Fruit fly (Drosophila melanogaster) whole organism, embryonic: ENCODE measurements around the gene Bace.

ENCODE experiments used
- Abd-B ChIP-seq: fragments of 200-800 bp; sonication (Bioruptor generic); optimal IDR thresholded peaks from 2 replicates; lab custom pipeline; 2018; ENCODE audit warnings: missing biosample characterization, mild to moderate bottlenecking, missing genetic modification characterization, moderate library complexity
- Aef1 ChIP-seq: fragments of 200-800 bp; sonication (Bioruptor generic); IDR thresholded peaks from 3 replicates; pipeline ENCODE4 v1.3.6; 2022; ENCODE audit warnings: missing biosample characterization, missing genetic modification characterization
- CG10274 ChIP-seq: fragments of 200-800 bp; sonication (Bioruptor generic); optimal IDR thresholded peaks from 3 replicates; lab custom pipeline; 2017; ENCODE audit warnings: missing biosample characterization, mild to moderate bottlenecking, missing genetic modification characterization
- CG10321 ChIP-seq: fragments of 200-800 bp; sonication (Bioruptor generic); IDR thresholded peaks from 2 replicates; pipeline ENCODE4 v1.3.6; 2022; ENCODE audit warnings: missing biosample characterization, missing genetic modification characterization
- CG10959 ChIP-seq: fragments of 200-800 bp; sonication (Bioruptor generic); IDR thresholded peaks from 2 replicates; pipeline ENCODE4 v1.3.6; 2022; ENCODE audit warnings: missing biosample characterization, missing genetic modification characterization
- CG12071 ChIP-seq: fragments of 200-800 bp; sonication (Bioruptor generic); optimal IDR thresholded peaks from 3 replicates; lab custom pipeline; 2018; ENCODE audit warnings: missing biosample characterization, mild to moderate bottlenecking, missing genetic modification characterization
- CG1233 ChIP-seq: fragments of 200-800 bp; sonication (Bioruptor generic); optimal IDR thresholded peaks from 4 replicates; lab custom pipeline; 2018; ENCODE audit warnings: missing biosample characterization, mild to moderate bottlenecking, missing genetic modification characterization
- CG12659 ChIP-seq: fragments of 200-800 bp; sonication (Bioruptor generic); optimal IDR thresholded peaks from 3 replicates; lab custom pipeline; 2017; ENCODE audit warnings: mild to moderate bottlenecking, missing biosample characterization, missing genetic modification reagents, missing genetic modification characterization
- CG15011 ChIP-seq: fragments of 200-800 bp; sonication (Bioruptor generic); optimal IDR thresholded peaks from 3 replicates; lab custom pipeline; 2018; ENCODE audit warnings: missing biosample characterization, mild to moderate bottlenecking, missing genetic modification characterization
- CG1529 ChIP-seq: fragments of 200-800 bp; sonication (Bioruptor generic); optimal IDR thresholded peaks from 3 replicates; lab custom pipeline; 2018; ENCODE audit warnings: missing biosample characterization, missing genetic modification characterization
- CG15601 ChIP-seq: fragments of 200-800 bp; sonication (Bioruptor generic); optimal IDR thresholded peaks from 3 replicates; lab custom pipeline; 2019; ENCODE audit warnings: missing biosample characterization, mild to moderate bottlenecking, missing genetic modification characterization, moderate library complexity
- CG3281 ChIP-seq: fragments of 200-800 bp; sonication (Bioruptor generic); optimal IDR thresholded peaks from 3 replicates; lab custom pipeline; 2017; ENCODE audit warnings: missing biosample characterization, mild to moderate bottlenecking, missing genetic modification characterization
- CG34422 ChIP-seq: fragments of 200-800 bp; sonication (Bioruptor generic); IDR thresholded peaks from 3 replicates; pipeline ENCODE4 v1.3.6; 2022; ENCODE audit warnings: missing biosample characterization, missing genetic modification characterization
- CG3838 ChIP-seq: fragments of 200-800 bp; sonication (Bioruptor generic); optimal IDR thresholded peaks from 3 replicates; lab custom pipeline; 2016; ENCODE audit warnings: missing biosample characterization, missing genetic modification characterization
- CG6272 ChIP-seq: fragments of 200-800 bp; sonication (Bioruptor generic); IDR thresholded peaks from 2 replicates; pipeline ENCODE4 v1.3.6; 2022; ENCODE audit warnings: missing biosample characterization, missing genetic modification characterization
- CG7928 ChIP-seq: fragments of 200-800 bp; sonication (Bioruptor generic); optimal IDR thresholded peaks from 2 replicates; lab custom pipeline; 2017; ENCODE audit warnings: missing biosample characterization, mild to moderate bottlenecking, missing genetic modification characterization
- CG9609 ChIP-seq: fragments of 200-800 bp; sonication (Bioruptor generic); optimal IDR thresholded peaks from 3 replicates; lab custom pipeline; 2016; ENCODE audit warnings: missing biosample characterization, missing genetic modification characterization
- CHES-1-like ChIP-seq: fragments of 200-800 bp; sonication (Bioruptor generic); optimal IDR thresholded peaks from 2 replicates; lab custom pipeline; 2016; ENCODE audit warnings: missing biosample characterization, missing genetic modification characterization
- CTCF ChIP-seq: fragments of 200-800 bp; sonication (Bioruptor generic); optimal IDR thresholded peaks from 2 replicates; lab custom pipeline; 2017; ENCODE audit warnings: missing biosample characterization, mild to moderate bottlenecking, missing genetic modification characterization, moderate library complexity
- Camta ChIP-seq: fragments of 200-800 bp; sonication (Bioruptor generic); optimal IDR thresholded peaks from 2 replicates; lab custom pipeline; 2016; ENCODE audit warnings: missing biosample characterization, missing genetic modification characterization
- CkIIα-i1 ChIP-seq: fragments of 200-800 bp; sonication (Bioruptor generic); IDR thresholded peaks from 2 replicates; pipeline ENCODE4 v1.3.6; 2022; ENCODE audit warnings: missing biosample characterization, missing genetic modification characterization
- E2f1 ChIP-seq: fragments of 200-800 bp; sonication (Bioruptor generic); IDR thresholded peaks from 2 replicates; pipeline ENCODE4 v1.3.6; 2022; ENCODE audit warnings: missing biosample characterization, missing genetic modification characterization
- ERR ChIP-seq: fragments of 200-800 bp; sonication (Bioruptor generic); optimal IDR thresholded peaks from 2 replicates; lab custom pipeline; 2016; ENCODE audit warnings: missing biosample characterization, missing genetic modification characterization
- Fer1 ChIP-seq: fragments of 200-800 bp; sonication (Bioruptor generic); optimal IDR thresholded peaks from 2 replicates; lab custom pipeline; 2017; ENCODE audit warnings: missing biosample characterization, mild to moderate bottlenecking, missing genetic modification characterization
- Hand ChIP-seq: fragments of 200-800 bp; sonication (Bioruptor generic); optimal IDR thresholded peaks from 2 replicates; lab custom pipeline; 2017; ENCODE audit warnings: mild to moderate bottlenecking, missing biosample characterization, missing genetic modification reagents, missing genetic modification characterization
- Mad ChIP-seq: fragments of 200-800 bp; sonication (Bioruptor generic); optimal IDR thresholded peaks from 2 replicates; lab custom pipeline; 2016; ENCODE audit warnings: missing biosample characterization, missing genetic modification characterization
- Max ChIP-seq: fragments of 200-800 bp; sonication (Bioruptor generic); optimal IDR thresholded peaks from 2 replicates; lab custom pipeline; 2016; ENCODE audit warnings: missing biosample characterization, mild to moderate bottlenecking, missing genetic modification characterization
- Oaz ChIP-seq: fragments of 200-800 bp; sonication (Bioruptor generic); IDR thresholded peaks from 2 replicates; pipeline ENCODE4 v1.3.6; 2022; ENCODE audit warnings: missing biosample characterization, missing genetic modification characterization
- Poxn ChIP-seq: fragments of 200-800 bp; sonication (Bioruptor generic); IDR thresholded peaks from 2 replicates; pipeline ENCODE4 v1.3.6; 2022; ENCODE audit warnings: missing biosample characterization, missing genetic modification characterization
- Rx ChIP-seq: fragments of 200-800 bp; sonication (Bioruptor generic); IDR thresholded peaks from 2 replicates; pipeline ENCODE4 v1.3.6; 2022; ENCODE audit warnings: missing biosample characterization, missing genetic modification characterization
- Sin3A ChIP-seq: fragments of >200 bp; optimal IDR thresholded peaks from 2 replicates; lab custom pipeline; 2018
- Sry-δ ChIP-seq: fragments of 200-800 bp; sonication (Bioruptor generic); optimal IDR thresholded peaks from 2 replicates; lab custom pipeline; 2016; ENCODE audit warnings: missing biosample characterization, missing genetic modification characterization
- TFAM ChIP-seq: fragments of 200-800 bp; sonication (Bioruptor generic); optimal IDR thresholded peaks from 2 replicates; lab custom pipeline; 2017; ENCODE audit warnings: missing biosample characterization, missing genetic modification characterization, inconsistent platforms
- bigmax ChIP-seq: fragments of 200-800 bp; sonication (Bioruptor generic); optimal IDR thresholded peaks from 2 replicates; lab custom pipeline; 2018; ENCODE audit warnings: missing biosample characterization, mild to moderate bottlenecking, missing genetic modification characterization
- cato ChIP-seq: fragments of 200-800 bp; sonication (Bioruptor generic); optimal IDR thresholded peaks from 2 replicates; lab custom pipeline; 2016; ENCODE audit warnings: missing biosample characterization, missing genetic modification characterization, borderline replicate concordance
- cg ChIP-seq: fragments of 200-800 bp; sonication (Bioruptor generic); optimal IDR thresholded peaks from 3 replicates; lab custom pipeline; 2019; ENCODE audit warnings: missing biosample characterization, mild to moderate bottlenecking, missing genetic modification characterization, moderate library complexity
- eyg ChIP-seq: fragments of 200-800 bp; sonication (Bioruptor generic); optimal IDR thresholded peaks from 3 replicates; lab custom pipeline; 2016; ENCODE audit warnings: missing biosample characterization, missing genetic modification characterization
- ham ChIP-seq: fragments of 200-800 bp; sonication (Bioruptor generic); IDR thresholded peaks from 2 replicates; pipeline ENCODE4 v1.3.6; 2022; ENCODE audit warnings: missing biosample characterization, missing genetic modification characterization
- kah ChIP-seq: fragments of 200-800 bp; sonication (Bioruptor generic); optimal IDR thresholded peaks from 2 replicates; lab custom pipeline; 2018; ENCODE audit warnings: missing biosample characterization, mild to moderate bottlenecking, missing genetic modification characterization
- lmd ChIP-seq: fragments of 200-800 bp; sonication (Bioruptor generic); IDR thresholded peaks from 2 replicates; pipeline ENCODE4 v1.3.6; 2022; ENCODE audit warnings: missing biosample characterization, missing genetic modification characterization
- p53 ChIP-seq: fragments of 200-800 bp; sonication (Bioruptor generic); optimal IDR thresholded peaks from 2 replicates; lab custom pipeline; 2016; ENCODE audit warnings: missing biosample characterization, missing genetic modification characterization
- pan ChIP-seq, 4 experiments: fragments of >200 bp in 3 of 4; fragments of 200-800 bp in 1 of 4; sonication (Bioruptor generic) in 1 of 4; optimal IDR thresholded peaks in 3 of 4; IDR thresholded peaks in 1 of 4; 2 replicates each; pipeline versions ENCODE4 v1.3.6 to Lab custom; 2017 to 2022; ENCODE audit warnings: missing biosample characterization in 2 of 4, missing genetic modification characterization in 2 of 4, mixed read lengths in 1 of 4
- pho ChIP-seq: fragments of 200-800 bp; sonication (Bioruptor generic); optimal IDR thresholded peaks from 2 replicates; lab custom pipeline; 2016; ENCODE audit warnings: missing biosample characterization, missing genetic modification characterization
- pita ChIP-seq: fragments of 200-800 bp; sonication (Bioruptor generic); optimal IDR thresholded peaks from 2 replicates; lab custom pipeline; 2017; ENCODE audit warnings: missing biosample characterization, mild to moderate bottlenecking, missing genetic modification characterization
- sna ChIP-seq: fragments of 200-800 bp; sonication (Bioruptor generic); IDR thresholded peaks from 2 replicates; pipeline ENCODE4 v1.3.6; 2022; ENCODE audit warnings: missing biosample characterization, missing genetic modification characterization; ENCODE audit not compliant: partially characterized antibody
- sob ChIP-seq: fragments of 200-800 bp; sonication (Bioruptor generic); IDR thresholded peaks from 2 replicates; pipeline ENCODE4 v1.3.6; 2022; ENCODE audit warnings: missing biosample characterization, missing genetic modification characterization
- tap ChIP-seq: fragments of 200-800 bp; optimal IDR thresholded peaks from 3 replicates; lab custom pipeline; 2019; ENCODE audit warnings: missing biosample characterization, mild to moderate bottlenecking, missing genetic modification characterization, moderate library complexity
- tin ChIP-seq: fragments of 200-800 bp; sonication (Bioruptor generic); optimal IDR thresholded peaks from 3 replicates; lab custom pipeline; 2016; ENCODE audit warnings: missing biosample characterization, missing genetic modification characterization
- trh ChIP-seq: fragments of 200-800 bp; sonication (Bioruptor generic); optimal IDR thresholded peaks from 2 replicates; lab custom pipeline; 2016; ENCODE audit warnings: missing biosample characterization, missing genetic modification characterization
- unpg ChIP-seq: fragments of 200-800 bp; sonication (Bioruptor generic); optimal IDR thresholded peaks from 3 replicates; lab custom pipeline; 2018; ENCODE audit warnings: missing biosample characterization, mild to moderate bottlenecking, missing genetic modification characterization, moderate library complexity
- vfl ChIP-seq: fragments of 200-800 bp; sonication (Bioruptor generic); optimal IDR thresholded peaks from 2 replicates; lab custom pipeline; 2016; ENCODE audit warnings: missing biosample characterization, missing genetic modification characterization
- zf30C ChIP-seq: fragments of 200-800 bp; sonication (Bioruptor generic); optimal IDR thresholded peaks from 3 replicates; lab custom pipeline; 2018; ENCODE audit warnings: missing biosample characterization, mild to moderate bottlenecking, missing genetic modification characterization

Gene Bace

DNA sequence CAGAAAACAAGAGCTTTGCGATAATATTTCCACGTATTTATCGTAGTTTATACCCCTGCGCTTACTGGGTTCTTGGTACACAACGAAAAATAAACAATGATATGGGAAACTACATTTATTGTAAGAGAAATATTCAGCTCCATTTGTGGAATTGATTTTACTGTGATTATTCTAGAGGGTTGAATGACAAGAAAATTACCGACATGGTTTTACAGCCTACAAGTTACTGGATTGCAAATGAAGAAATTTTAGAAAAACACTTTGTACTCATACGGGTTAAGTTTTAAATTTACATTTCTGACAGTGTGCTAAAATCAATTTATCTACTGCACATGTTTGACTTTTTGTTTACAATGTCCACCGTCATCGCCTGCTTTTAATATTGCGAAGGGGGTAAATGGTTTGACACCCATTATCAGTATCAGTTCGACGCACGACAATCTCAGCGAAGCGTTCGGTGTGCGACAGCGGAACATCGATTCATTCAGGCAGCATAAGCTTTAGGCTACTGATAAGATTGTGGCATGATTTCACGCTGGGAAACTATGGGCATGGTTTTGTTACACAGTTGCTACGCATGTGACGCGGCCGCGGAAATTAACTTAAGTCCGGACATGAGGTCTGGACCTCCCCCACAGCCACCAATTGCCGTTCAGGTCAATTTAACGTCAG is 34.2 kb downstream of the Bace start (continued):
- no peak for TF ChIP-seq sna (GFP tag; lab: Robert Waterston, UW)
- no peak for TF ChIP-seq CHES-1-like (GFP tag; lab: Kevin White, UChicago)
- no peak for TF ChIP-seq eyg
- no peak for TF ChIP-seq lmd
- TF ChIP-seq Aef1 (GFP tag; lab: Robert Waterston, UW) = no peak
- TF ChIP-seq p53 (GFP tag; lab: Kevin White, UChicago) = no peak
- peak; percentile 52 for TF ChIP-seq CG3281 (GFP tag; lab: Kevin White, UChicago)
- peak; percentile 39 for TF ChIP-seq unpg (GFP tag; lab: Kevin White, UChicago)
- TF ChIP-seq CkIIα-i1 (GFP tag; lab: Robert Waterston, UW) = no peak
- no peak for TF ChIP-seq CG7928 (GFP tag; lab: Kevin White, UChicago)
- TF ChIP-seq zf30C (GFP tag; lab: Kevin White, UChicago) = no peak
- TF ChIP-seq pan (optimal IDR thresholded peaks at IDR 0.05; lab: Kevin White, UChicago) = no peak
- TF ChIP-seq pan (GFP tag; optimal IDR thresholded peaks at IDR 0.05 in 1 of 2, IDR thresholded peaks at IDR 0.05 in 1 of 2) = peak in 1 of 2 experiments; percentile 46
- TF ChIP-seq CG3838 (GFP tag; lab: Kevin White, UChicago) = no peak
- no peak for TF ChIP-seq tap (tag; lab: Kevin White, UChicago)
- no peak for TF ChIP-seq E2f1 (GFP tag; lab: Robert Waterston, UW)
- TF ChIP-seq bigmax = no peak
- TF ChIP-seq Sry-δ (GFP tag; lab: Kevin White, UChicago) = peak; percentile 18
- no peak for TF ChIP-seq CG34422 (GFP tag; lab: Robert Waterston, UW)
- TF ChIP-seq pho (GFP tag; lab: Kevin White, UChicago) = no peak
- TF ChIP-seq Oaz (GFP tag; lab: Robert Waterston, UW) = no peak
- TF ChIP-seq cg (GFP tag; lab: Kevin White, UChicago) = no peak
- no peak for TF ChIP-seq pita (GFP tag; lab: Kevin White, UChicago)
- TF ChIP-seq kah (GFP tag; lab: Kevin White, UChicago) = no peak
- no peak for TF ChIP-seq Poxn (GFP tag; lab: Robert Waterston, UW)
- TF ChIP-seq CTCF (GFP tag; lab: Kevin White, UChicago) = no peak
- no peak for TF ChIP-seq ham
- TF ChIP-seq CG1233 (GFP tag; lab: Kevin White, UChicago) = no peak
- peak; percentile 19 for TF ChIP-seq CG15011 (GFP tag; lab: Kevin White, UChicago)
- no peak for TF ChIP-seq Camta (GFP tag; lab: Kevin White, UChicago)
- TF ChIP-seq CG10321 = no peak
- no peak for TF ChIP-seq ERR
- peak; percentile 31 for TF ChIP-seq CG9609
- TF ChIP-seq vfl (GFP tag; lab: Kevin White, UChicago) = no peak
- TF ChIP-seq Hand (GFP tag; lab: Kevin White, UChicago) = no peak
- no peak for TF ChIP-seq tin
- TF ChIP-seq Max (GFP tag; lab: Kevin White, UChicago) = peak; percentile 14
- TF ChIP-seq sob (GFP tag; lab: Robert Waterston, UW) = no peak
- no peak for TF ChIP-seq cato (GFP tag; lab: Kevin White, UChicago)
- TF ChIP-seq Rx (GFP tag; lab: Robert Waterston, UW) = no peak
- no peak for TF ChIP-seq CG12071
- no peak for TF ChIP-seq TFAM (GFP tag; lab: Kevin White, UChicago)
- TF ChIP-seq Mad (GFP tag; lab: Kevin White, UChicago) = no peak
- no peak for TF ChIP-seq Abd-B (GFP tag; lab: Kevin White, UChicago)
- no peak for TF ChIP-seq CG10274 (GFP tag; lab: Kevin White, UChicago)
- TF ChIP-seq CG15601 = no peak
- no peak for TF ChIP-seq Sin3A
- no peak for TF ChIP-seq CG10959
- no peak for TF ChIP-seq CG1529 (GFP tag; lab: Kevin White, UChicago)
- TF ChIP-seq CG6272 (GFP tag; lab: Robert Waterston, UW) = no peak
- TF ChIP-seq trh (GFP tag; lab: Kevin White, UChicago) = no peak
- TF ChIP-seq CG12659 (GFP tag; lab: Kevin White, UChicago) = peak; percentile 37
- TF ChIP-seq Fer1 (GFP tag; lab: Kevin White, UChicago) = peak; percentile 23
